Worm (Caenorhabditis elegans) whole organism, L4/young adult: ENCODE results near the gene T04H1.13.

Experiments
- W03F9.2 ChIP-seq: fragments of 150-350 bp; optimal IDR thresholded peaks from 2 replicates; lab custom pipeline; 2014; ENCODE audit warnings: missing biosample characterization, missing genetic modification characterization
- him-1 ChIP-seq: sonication (generic microtip); optimal IDR thresholded peaks from 2 replicates; lab custom pipeline; 2016; ENCODE audit warnings: missing genotype, missing genetic modification reagents, missing genetic modification characterization, missing compliant biosample characterization

- TF ChIP-seq him-1 (tag; lab: Kevin White, UChicago): no peak
- TF ChIP-seq W03F9.2 (tag; lab: Kevin White, UChicago): no peak
These were observed 38.4 kb upstream of the T04H1.13 start, which contains the start of gene F55C5.10 for ce11 chrV:12283187-12283586.
